Fruit fly (Drosophila melanogaster): ENCODE data around the gene CG5418.

Gene CG5418

dm6 chr2L:12434535-12434938, 18.5 kb downstream of the CG5418 start, which contains the start of gene SC35 (continued):
- TF ChIP-seq gcm2 (GFP tag; optimal IDR thresholded peaks at IDR 0.05), result no peak
- peak; percentile 61 for TF ChIP-seq Med (GFP tag)
- peak; percentile 61 for TF ChIP-seq MBD-R2 (GFP tag; IDR thresholded peaks at IDR 0.05)
- peak; percentile 92 for TF ChIP-seq CG3995 (GFP tag; optimal IDR thresholded peaks at IDR 0.05)
- peak; percentile 11 for TF ChIP-seq Dp (GFP tag; optimal IDR thresholded peaks at IDR 0.05)
- TF ChIP-seq HLH4C (GFP tag; IDR thresholded peaks at IDR 0.05; ENCODE audit: partially characterized antibody), result no peak
- TF ChIP-seq gro (GFP tag; optimal IDR thresholded peaks at IDR 0.05), result peak; percentile 12
- TF ChIP-seq CG4404 (GFP tag; IDR thresholded peaks at IDR 0.05), result no peak
- peak; percentile 97 for TF ChIP-seq CG17385 (GFP tag; optimal IDR thresholded peaks at IDR 0.05)
- TF ChIP-seq CG10565 (GFP tag; optimal IDR thresholded peaks at IDR 0.05), result no peak
- peak; percentile 7 for TF ChIP-seq kah (GFP tag; optimal IDR thresholded peaks at IDR 0.05)
- TF ChIP-seq CG7786 (GFP tag; optimal IDR thresholded peaks at IDR 0.05), result no peak
- TF ChIP-seq insv (GFP tag; optimal IDR thresholded peaks at IDR 0.05), result no peak
- TF ChIP-seq YL-1 (GFP tag; optimal IDR thresholded peaks at IDR 0.05), result peak; percentile 75
- TF ChIP-seq HLHmδ (GFP tag; optimal IDR thresholded peaks at IDR 0.05), result peak; percentile 57
- TF ChIP-seq Eip74EF (GFP tag; optimal IDR thresholded peaks at IDR 0.05), result no peak
- TF ChIP-seq MESR4 (GFP tag; optimal IDR thresholded peaks at IDR 0.05), result peak; percentile 96
- TF ChIP-seq HmgD (GFP tag; optimal IDR thresholded peaks at IDR 0.05), result peak; percentile 50
- TF ChIP-seq Atf6 (GFP tag; IDR thresholded peaks at IDR 0.05), result no peak
- TF ChIP-seq h (optimal IDR thresholded peaks at IDR 0.05), result no peak
- TF ChIP-seq pzg (GFP tag; optimal IDR thresholded peaks at IDR 0.05), result peak; percentile 82
- no peak for TF ChIP-seq Max (GFP tag; optimal IDR thresholded peaks at IDR 0.05)
- TF ChIP-seq gfzf (GFP tag; optimal IDR thresholded peaks at IDR 0.05), result peak; percentile 13
- no peak for TF ChIP-seq CG17361 (GFP tag; IDR thresholded peaks at IDR 0.05)
- peak; percentile 4 for TF ChIP-seq stwl (tag; optimal IDR thresholded peaks at IDR 0.05)
- TF ChIP-seq dmrt11E (tag; optimal IDR thresholded peaks at IDR 0.05), result no peak
- no peak for TF ChIP-seq seq (GFP tag; IDR thresholded peaks at IDR 0.05)
- no peak for TF ChIP-seq Xbp1 (GFP tag; optimal IDR thresholded peaks at IDR 0.05)
- no peak for TF ChIP-seq CG4820 (GFP tag; optimal IDR thresholded peaks at IDR 0.05)
- TF ChIP-seq prd (optimal IDR thresholded peaks at IDR 0.05), result no peak
- no peak for TF ChIP-seq prd (GFP tag; IDR thresholded peaks at IDR 0.05)
- no peak for TF ChIP-seq CG5245 (GFP tag; optimal IDR thresholded peaks at IDR 0.05)
- TF ChIP-seq bigmax (GFP tag; optimal IDR thresholded peaks at IDR 0.05), result peak; percentile 88

- TF ChIP-seq sens-2 (GFP tag; IDR thresholded peaks at IDR 0.05), result 0 out of 2 replicates have a peak, but pooled peaks have one; percentile 35
- no peak for TF ChIP-seq sr (GFP tag; IDR thresholded peaks at IDR 0.05)
- peak; percentile 83 for TF ChIP-seq dmrt99B (tag; optimal IDR thresholded peaks at IDR 0.05)
- TF ChIP-seq CTCF (GFP tag; optimal IDR thresholded peaks at IDR 0.05), result no peak
- TF ChIP-seq Ptx1 (GFP tag; IDR thresholded peaks at IDR 0.05), result peak; percentile 87
- 0 out of 2 replicates have a peak, but pooled peaks have one; percentile 25 for TF ChIP-seq ham (GFP tag; IDR thresholded peaks at IDR 0.05)
- peak; percentile 78 for TF ChIP-seq fd3F (GFP tag; optimal IDR thresholded peaks at IDR 0.05)
- no peak for TF ChIP-seq CrebB (tag; optimal IDR thresholded peaks at IDR 0.05)
- no peak for TF ChIP-seq CG8478 (optimal IDR thresholded peaks at IDR 0.05)
- TF ChIP-seq cas (GFP tag; IDR thresholded peaks at IDR 0.05), result no peak
- TF ChIP-seq CG4820 (GFP tag; optimal IDR thresholded peaks at IDR 0.05), result peak; percentile 63
- no peak for TF ChIP-seq ac (GFP tag; optimal IDR thresholded peaks at IDR 0.05)
- TF ChIP-seq CG15011 (GFP tag; optimal IDR thresholded peaks at IDR 0.05), result peak; percentile 20
- peak; percentile 58 for TF ChIP-seq CG2120 (GFP tag; optimal IDR thresholded peaks at IDR 0.05)
- TF ChIP-seq Ets97D (GFP tag; optimal IDR thresholded peaks at IDR 0.05), result no peak
- TF ChIP-seq CG43689 (GFP tag; IDR thresholded peaks at IDR 0.05), result peak; percentile 39
- TF ChIP-seq Nf-YC (tag; optimal IDR thresholded peaks at IDR 0.05), result peak; percentile 83
- no peak for TF ChIP-seq CG7786 (GFP tag; optimal IDR thresholded peaks at IDR 0.05)
- TF ChIP-seq kni (GFP tag; optimal IDR thresholded peaks at IDR 0.05), result no peak
- no peak for TF ChIP-seq Doc2 (GFP tag; IDR thresholded peaks at IDR 0.05)
- TF ChIP-seq tgo (GFP tag; IDR thresholded peaks at IDR 0.05), result peak; percentile 85
Observed at dm6 chr2L:12433712-12434534, 19.1 kb downstream of the CG5418 start, which contains the start of gene eRF3. eRF3 (plus strand) TSS chr2L:12434452.
